Fruit fly (Drosophila melanogaster) whole organism, adult: ENCODE data around the gene PolD1.

Experiments used
- CG11617 ChIP-seq: fragments of 200-800 bp; sonication (Bioruptor generic); optimal IDR thresholded peaks from 2 replicates; lab custom pipeline; 2017; ENCODE audit warnings: mild to moderate bottlenecking, missing biosample characterization, missing genetic modification reagents, missing genetic modification characterization
- CG1620 ChIP-seq: fragments of 200-800 bp; sonication (Bioruptor generic); optimal IDR thresholded peaks from 2 replicates; lab custom pipeline; 2016; ENCODE audit warnings: missing biosample characterization, missing genetic modification characterization
- CG5204 ChIP-seq: fragments of 200-800 bp; sonication (Bioruptor generic); optimal IDR thresholded peaks from 2 replicates; lab custom pipeline; 2016; ENCODE audit warnings: missing biosample characterization, missing genetic modification characterization
- Crg-1 ChIP-seq: fragments of 200-800 bp; sonication (Bioruptor generic); optimal IDR thresholded peaks from 2 replicates; lab custom pipeline; 2016; ENCODE audit warnings: missing biosample characterization, missing genetic modification characterization
- ovo ChIP-seq: fragments of 200-800 bp; sonication (Bioruptor generic); optimal IDR thresholded peaks from 2 replicates; lab custom pipeline; 2016; ENCODE audit warnings: missing biosample characterization, missing genetic modification characterization
- pad ChIP-seq: fragments of 200-800 bp; sonication (Bioruptor generic); optimal IDR thresholded peaks from 3 replicates; lab custom pipeline; 2017; ENCODE audit warnings: missing biosample characterization, missing genetic modification characterization, mild to moderate bottlenecking, moderate library complexity, missing genetic modification reagents
- tj ChIP-seq: fragments of 200-800 bp; sonication (Bioruptor generic); optimal IDR thresholded peaks from 3 replicates; lab custom pipeline; 2017; ENCODE audit warnings: missing biosample characterization, mild to moderate bottlenecking, missing genetic modification characterization, moderate library complexity

DNA sequence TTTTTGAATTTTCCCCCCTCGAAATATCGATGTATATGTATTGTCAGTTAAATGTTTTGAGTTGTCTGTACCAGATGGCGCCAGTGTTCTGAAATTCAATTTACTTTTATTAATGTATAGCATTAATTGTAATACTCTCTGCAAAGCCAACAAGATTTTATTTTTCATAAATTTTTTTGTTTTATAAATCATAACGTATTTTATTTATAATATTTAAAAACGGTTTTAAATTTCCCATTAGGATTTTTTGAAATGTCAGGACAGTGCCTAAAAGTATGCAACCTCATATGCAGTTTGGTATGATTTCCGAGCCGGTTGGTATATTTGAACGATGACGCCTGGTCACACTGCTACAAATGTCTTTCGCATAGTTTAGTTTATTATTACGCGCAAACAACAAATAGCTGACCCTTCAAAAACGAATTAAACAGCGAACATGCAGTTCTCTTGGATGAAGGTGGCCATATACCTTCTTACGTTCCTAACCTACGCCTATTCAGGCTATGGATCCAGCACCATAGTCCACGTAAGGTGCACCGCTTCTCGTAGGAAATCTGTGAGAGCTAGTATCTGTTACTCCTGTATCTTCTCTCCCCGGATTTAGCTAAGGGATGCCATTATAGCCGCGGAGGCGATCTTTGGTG lies 32.7 kb downstream of the PolD1 start, which contains the start of the genes Pka-C3 and GXIVsPLA2:
- peak; percentile 73 for TF ChIP-seq tj (GFP tag; lab: Kevin White, UChicago)
- no peak for TF ChIP-seq CG11617 (GFP tag; lab: Kevin White, UChicago)
- TF ChIP-seq ovo (GFP tag; lab: Kevin White, UChicago) = no peak
- no peak for TF ChIP-seq CG5204
- TF ChIP-seq CG1620 = no peak
- no peak for TF ChIP-seq Crg-1 (GFP tag; lab: Kevin White, UChicago)
- no peak for TF ChIP-seq pad (GFP tag; lab: Kevin White, UChicago)
